5 worm cellular contexts compared by ENCODE assay signal in the genomic region with DNA sequence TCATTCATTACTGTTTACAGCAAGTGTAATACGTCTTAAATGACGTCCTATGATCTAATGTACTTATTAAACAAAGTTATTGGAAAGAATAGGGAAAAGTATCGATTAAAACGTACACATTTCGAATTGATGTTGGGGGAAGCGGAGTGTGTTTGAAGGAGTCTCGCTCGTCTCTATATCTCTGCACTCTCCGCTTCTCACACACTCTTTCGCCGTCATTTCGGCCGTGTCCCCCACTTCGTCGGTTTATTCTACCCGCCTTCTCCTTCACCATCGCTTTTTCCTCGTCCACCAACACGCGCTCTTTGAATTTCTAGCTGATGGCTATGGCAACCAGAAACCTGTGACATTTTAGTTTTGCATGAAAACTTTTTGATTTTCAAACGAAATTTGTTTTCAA.
TF ChIP-seq lines count a peak whose summit lies in the region.

No protein-coding gene starts in this region.

TF ChIP-seq in whole organism, L1 larva, 84 proteins besides CTCF, POLR2A, EP300 and RAD21 (continues in another document):
- TF ChIP-seq lir-3 (tag; optimal IDR thresholded peaks at IDR 0.05; lab: Kevin White, UChicago; ENCODE audit: poor library complexity) (peak; percentile 26), lin-14 (GFP tag; optimal IDR thresholded peaks at IDR 0.05; lab: Kevin White, UChicago) (peak; percentile 71), nhr-85 (tag; lab: Kevin White, UChicago) (peak; percentile 58), unc-98 (GFP tag; IDR thresholded peaks at IDR 0.05; lab: Robert Waterston, UW) (no peak), tbx-2 (tag; optimal IDR thresholded peaks at IDR 0.05; lab: Kevin White, UChicago) (peak; percentile 9), swsn-7 (tag; optimal IDR thresholded peaks at IDR 0.05; lab: Kevin White, UChicago) (peak; percentile 55), ama-1 (optimal IDR thresholded peaks at IDR 0.05; lab: Kevin White, UChicago) (no peak), F16B12.6 (tag; optimal IDR thresholded peaks at IDR 0.05; lab: Kevin White, UChicago) (peak; percentile 34), fkh-8 (tag; optimal IDR thresholded peaks at IDR 0.05; lab: Kevin White, UChicago) (peak; percentile 43), nhr-76 (tag; optimal IDR thresholded peaks at IDR 0.05; lab: Kevin White, UChicago) (no peak), pqm-1 (tag; optimal IDR thresholded peaks at IDR 0.05; lab: Kevin White, UChicago) (no peak), jun-1 (tag; optimal IDR thresholded peaks at IDR 0.05; lab: Kevin White, UChicago) (no peak), lin-39 (tag; optimal IDR thresholded peaks at IDR 0.05; lab: Kevin White, UChicago) (no peak), ceh-88 (GFP tag; IDR thresholded peaks at IDR 0.05; lab: Robert Waterston, UW) (no peak), unc-86 (tag; optimal IDR thresholded peaks at IDR 0.05; lab: Kevin White, UChicago) (peak; percentile 37), lin-35 (GFP tag; optimal IDR thresholded peaks at IDR 0.05; lab: Kevin White, UChicago) (peak; percentile 37 to 43), skn-1 (tag; optimal IDR thresholded peaks at IDR 0.05; lab: Kevin White, UChicago) (peak; percentile 5), fkh-4 (tag; optimal IDR thresholded peaks at IDR 0.05; lab: Kevin White, UChicago; ENCODE audit: borderline replicate concordance) (no peak)

TF ChIP-seq in whole organism, L3 larva, 47 proteins besides CTCF, POLR2A, EP300 and RAD21:
- TF ChIP-seq elt-2 (tag; optimal IDR thresholded peaks at IDR 0.05; lab: Kevin White, UChicago) (peak; percentile 25), ceh-28 (tag; optimal IDR thresholded peaks at IDR 0.05; lab: Kevin White, UChicago) (peak; percentile 70), pha-4 (tag; optimal IDR thresholded peaks at IDR 0.05; lab: Kevin White, UChicago) (peak; percentile 37), lin-15B (tag; optimal IDR thresholded peaks at IDR 0.05; lab: Kevin White, UChicago) (peak; percentile 70), ZK546.5 (tag; optimal IDR thresholded peaks at IDR 0.05; lab: Kevin White, UChicago) (no peak), nfya-1 (tag; optimal IDR thresholded peaks at IDR 0.05; lab: Kevin White, UChicago; ENCODE audit: insufficient read depth) (peak; percentile 39), lin-39 (tag; optimal IDR thresholded peaks at IDR 0.05; lab: Kevin White, UChicago) (peak; percentile 31), nhr-43 (tag; optimal IDR thresholded peaks at IDR 0.05; lab: Kevin White, UChicago; ENCODE audit: poor library complexity, severe bottlenecking) (no peak), daf-12 (tag; optimal IDR thresholded peaks at IDR 0.05; lab: Kevin White, UChicago) (no peak), nhr-237 (tag; optimal IDR thresholded peaks at IDR 0.05; lab: Kevin White, UChicago) (no peak), nhr-25 (tag; optimal IDR thresholded peaks at IDR 0.05; lab: Kevin White, UChicago) (peak; percentile 58), hmg-11 (tag; optimal IDR thresholded peaks at IDR 0.05; lab: Kevin White, UChicago) (peak; percentile 53), ama-1 (optimal IDR thresholded peaks at IDR 0.05; lab: Kevin White, UChicago) (peak; percentile 60)
TF ChIP-seq in whole organism, L3 larva: peak in this region for 9.

TF ChIP-seq in whole organism, early embryonic, 17 proteins besides CTCF, POLR2A, EP300 and RAD21:
- TF ChIP-seq tra-4 (tag; optimal IDR thresholded peaks at IDR 0.05; lab: Kevin White, UChicago) (no peak), ama-1 (optimal IDR thresholded peaks at IDR 0.05; lab: Kevin White, UChicago) (no peak), hmg-4 (GFP tag; optimal IDR thresholded peaks at IDR 0.05; lab: Kevin White, UChicago) (no peak), pes-1 (GFP tag; IDR thresholded peaks at IDR 0.05; lab: Robert Waterston, UW) (no peak), scrt-1 (GFP tag; IDR thresholded peaks at IDR 0.05; lab: Robert Waterston, UW) (no peak), tbx-37 (GFP tag; conservative IDR thresholded peaks at IDR 0.05; lab: Robert Waterston, UW) (no peak), tbx-11 (GFP tag; IDR thresholded peaks at IDR 0.05; lab: Robert Waterston, UW) (no peak), aly-1 (tag; optimal IDR thresholded peaks at IDR 0.05; lab: Kevin White, UChicago) (peak; percentile 33)

TF ChIP-seq in whole organism, midembryonic, 9 proteins besides CTCF, POLR2A, EP300 and RAD21:
- TF ChIP-seq klf-2 (GFP tag; conservative IDR thresholded peaks at IDR 0.05; lab: Robert Waterston, UW) (no peak), ztf-23 (GFP tag; IDR thresholded peaks at IDR 0.05; lab: Robert Waterston, UW) (no peak), ztf-29 (GFP tag; IDR thresholded peaks at IDR 0.05; lab: Robert Waterston, UW) (no peak), T22C8.4 (GFP tag; IDR thresholded peaks at IDR 0.05; lab: Robert Waterston, UW) (peak; percentile 68), med-1 (GFP tag; optimal IDR thresholded peaks at IDR 0.05; lab: Kevin White, UChicago; ENCODE audit: insufficient read depth) (no peak), ref-1 (GFP tag; conservative IDR thresholded peaks at IDR 0.05; lab: Robert Waterston, UW) (no peak)
TF ChIP-seq in whole organism, midembryonic: peak in this region for 1.

TF ChIP-seq in whole organism, young adult, 124 proteins besides CTCF, POLR2A, EP300 and RAD21 (continues in another document):
- TF ChIP-seq ceh-58 (GFP tag; IDR thresholded peaks at IDR 0.05; lab: Robert Waterston, UW) (no peak), madf-3 (GFP tag; IDR thresholded peaks at IDR 0.05; lab: Robert Waterston, UW) (no peak), ccch-3 (GFP tag; optimal IDR thresholded peaks at IDR 0.05; lab: Kevin White, UChicago) (no peak), ztf-6 (GFP tag; IDR thresholded peaks at IDR 0.05; lab: Robert Waterston, UW) (no peak), egl-44 (GFP tag; IDR thresholded peaks at IDR 0.05; lab: Robert Waterston, UW) (no peak), ama-1 (optimal IDR thresholded peaks at IDR 0.05; lab: Kevin White, UChicago) (no peak), ama-1 (GFP tag; optimal IDR thresholded peaks at IDR 0.05; lab: Kevin White, UChicago) (no peak), hrde-1 (tag; optimal IDR thresholded peaks at IDR 0.05; lab: Kevin White, UChicago; ENCODE audit: borderline replicate concordance) (no peak), dox-1 (GFP tag; IDR thresholded peaks at IDR 0.05; lab: Robert Waterston, UW) (peak; percentile 36; the same call in 1 of the 2 replicates), sea-2 (GFP tag; IDR thresholded peaks at IDR 0.05; lab: Robert Waterston, UW) (no peak), tbp1 (GFP tag; optimal IDR thresholded peaks at IDR 0.05; lab: Kevin White, UChicago) (peak; percentile 8), ceh-91 (GFP tag; IDR thresholded peaks at IDR 0.05; lab: Robert Waterston, UW) (no peak), mcd-1 (GFP tag; IDR thresholded peaks at IDR 0.05; lab: Robert Waterston, UW) (peak; percentile 67), lir-1 (GFP tag; conservative IDR thresholded peaks at IDR 0.05; lab: Robert Waterston, UW) (no peak), rec-8 (tag; optimal IDR thresholded peaks at IDR 0.05; lab: Kevin White, UChicago) (no peak), mes-4 (tag; optimal IDR thresholded peaks at IDR 0.05; lab: Kevin White, UChicago) (no peak), hsf-1 (GFP tag; IDR thresholded peaks at IDR 0.05; lab: Robert Waterston, UW) (no peak), tbx-9 (tag; optimal IDR thresholded peaks at IDR 0.05; lab: Kevin White, UChicago; ENCODE audit: borderline replicate concordance) (no peak), mxl-1 (tag; optimal IDR thresholded peaks at IDR 0.05; lab: Kevin White, UChicago) (no peak), let-526 (GFP tag; IDR thresholded peaks at IDR 0.05; lab: Robert Waterston, UW) (no peak), F37B4.10 (GFP tag; IDR thresholded peaks at IDR 0.05; lab: Robert Waterston, UW) (no peak), attf-6 (GFP tag; IDR thresholded peaks at IDR 0.05; lab: Robert Waterston, UW) (no peak), Y53F4B.3 (GFP tag; IDR thresholded peaks at IDR 0.05; lab: Robert Waterston, UW) (no peak), nfya-1 (tag; optimal IDR thresholded peaks at IDR 0.05; lab: Kevin White, UChicago; ENCODE audit: borderline replicate concordance, insufficient read depth) (no peak), snpc-1.3 (tag; optimal IDR thresholded peaks at IDR 0.05; lab: Kevin White, UChicago; ENCODE audit: insufficient read depth) (no peak), F33H1.4 (GFP tag; IDR thresholded peaks at IDR 0.05; lab: Robert Waterston, UW) (no peak), B0019.2 (GFP tag; conservative IDR thresholded peaks at IDR 0.05; lab: Robert Waterston, UW) (no peak), nhr-179 (tag; optimal IDR thresholded peaks at IDR 0.05; lab: Kevin White, UChicago) (no peak), ztf-3 (GFP tag; optimal IDR thresholded peaks at IDR 0.05; lab: Kevin White, UChicago) (no peak), die-1 (tag; optimal IDR thresholded peaks at IDR 0.05; lab: Kevin White, UChicago) (no peak), T07F8.4 (tag; optimal IDR thresholded peaks at IDR 0.05; lab: Kevin White, UChicago) (no peak), B0336.3 (GFP tag; IDR thresholded peaks at IDR 0.05; lab: Robert Waterston, UW) (peak; percentile 46; the same call in 1 of the 2 replicates), gei-17 (GFP tag; optimal IDR thresholded peaks at IDR 0.05; lab: Kevin White, UChicago) (no peak), ekl-4 (GFP tag; IDR thresholded peaks at IDR 0.05; lab: Robert Waterston, UW) (0 out of 2 replicates have a peak, but pooled peaks have one; percentile 48), him-1 (tag; optimal IDR thresholded peaks at IDR 0.05; lab: Kevin White, UChicago) (no peak), attf-3 (GFP tag; conservative IDR thresholded peaks at IDR 0.05; lab: Robert Waterston, UW) (no peak), nfyb-1 (GFP tag; IDR thresholded peaks at IDR 0.05; lab: Robert Waterston, UW) (0 out of 2 replicates have a peak, but pooled peaks have one; percentile 20), madf-8 (GFP tag; conservative IDR thresholded peaks at IDR 0.05; lab: Robert Waterston, UW) (no peak), C17E4.6 (GFP tag; IDR thresholded peaks at IDR 0.05; lab: Robert Waterston, UW) (peak; percentile 23; the same call in 1 of the 2 replicates), hmg-1.2 (GFP tag; IDR thresholded peaks at IDR 0.05; lab: Robert Waterston, UW) (peak; percentile 93), snpc-1.1 (tag; optimal IDR thresholded peaks at IDR 0.05; lab: Kevin White, UChicago; ENCODE audit: insufficient read depth) (no peak), fkh-3 (tag; optimal IDR thresholded peaks at IDR 0.05; lab: Kevin White, UChicago) (no peak), B0035.1 (tag; optimal IDR thresholded peaks at IDR 0.05; lab: Kevin White, UChicago) (no peak), somi-1 (GFP tag; optimal IDR thresholded peaks at IDR 0.05; lab: Kevin White, UChicago) (no peak), lin-35 (GFP tag; optimal IDR thresholded peaks at IDR 0.05; lab: Kevin White, UChicago) (no peak), F10E7.11 (tag; optimal IDR thresholded peaks at IDR 0.05; lab: Kevin White, UChicago) (no peak), madf-6 (GFP tag; IDR thresholded peaks at IDR 0.05; lab: Robert Waterston, UW) (peak; percentile 52)

Comparison
In these comparisons a context has a peak if more than half of its experiments do, and no peak if none do; other contexts are left out.
1. Of the 8 proteins assayed by ChIP-seq in both whole organism, young adult and whole organism, L1 larva: peak only in whole organism, young adult: none; only in whole organism, L1 larva: dpl-1, efl-1 and lin-35; in both: none; in neither: 4; mixed calls (peak in some experiments, not most) for 1.